Worm (Caenorhabditis elegans) whole organism, L4 larva: ENCODE results near the gene fipr-5.

Experiments used
- D1046.2 ChIP-seq: fragments of 200-800 bp; sonication (Bioruptor generic); IDR thresholded peaks from 2 replicates; pipeline ENCODE4 v1.3.6; 2022; ENCODE audit warnings: missing genetic modification characterization, missing compliant biosample characterization
- R02D3.7 ChIP-seq: fragments of 150-350 bp; sonication (generic microtip); optimal IDR thresholded peaks from 3 replicates; lab custom pipeline; 2014; ENCODE audit warnings: missing biosample characterization, missing genetic modification characterization
- T20F7.1 ChIP-seq: fragments of 200-800 bp; sonication (Bioruptor generic); optimal IDR thresholded peaks from 2 replicates; lab custom pipeline; 2018; ENCODE audit warnings: mild to moderate bottlenecking, missing genetic modification characterization, missing compliant biosample characterization
- T26A8.4 ChIP-seq: fragments of 200-800 bp; sonication (Bioruptor generic); IDR thresholded peaks from 2 replicates; pipeline ENCODE4 v1.3.6; 2022; ENCODE audit warnings: missing genetic modification characterization, missing compliant biosample characterization
- Y48G9A.11 ChIP-seq: fragments of 200-800 bp; sonication (Bioruptor generic); IDR thresholded peaks from 2 replicates; pipeline ENCODE4 v1.3.6; 2022; ENCODE audit warnings: missing genetic modification reagents, missing genetic modification characterization, missing compliant biosample characterization
- Y5F2A.4 ChIP-seq: fragments of 200-800 bp; sonication (Bioruptor generic); optimal IDR thresholded peaks from 2 replicates; lab custom pipeline; 2018; ENCODE audit warnings: mild to moderate bottlenecking, missing genetic modification characterization, missing compliant biosample characterization
- ZK337.2 ChIP-seq: fragments of 200-800 bp; sonication (Bioruptor generic); IDR thresholded peaks from 2 replicates; pipeline ENCODE4 v1.3.6; 2022; ENCODE audit warnings: missing genetic modification reagents, missing genetic modification characterization, missing compliant biosample characterization
- ZK546.5 ChIP-seq, 2 experiments: sonication (generic microtip); optimal IDR thresholded peaks; 2 replicates each; lab custom pipeline; 2017; ENCODE audit warnings: missing biosample characterization in 2 of 2, missing genetic modification characterization in 2 of 2
- aha-1 ChIP-seq: fragments of 150-350 bp; peaks from one replicate; lab custom pipeline; 2014; ENCODE audit warnings: missing biosample characterization, missing genetic modification characterization
- attf-4 ChIP-seq: sonication (generic microtip); optimal IDR thresholded peaks from 3 replicates; lab custom pipeline; 2017; ENCODE audit warnings: missing biosample characterization, missing genetic modification characterization
- ceh-28 ChIP-seq: fragments of 150-350 bp; optimal IDR thresholded peaks from 2 replicates; lab custom pipeline; 2014; ENCODE audit warnings: missing biosample characterization, missing genetic modification reagents, missing genetic modification characterization
- ceh-62 ChIP-seq: sonication (generic microtip); optimal IDR thresholded peaks from 2 replicates; lab custom pipeline; 2017; ENCODE audit warnings: missing biosample characterization, missing genetic modification characterization
- ceh-82 ChIP-seq: sonication (generic microtip); optimal IDR thresholded peaks from 2 replicates; lab custom pipeline; 2017; ENCODE audit warnings: missing biosample characterization, missing genetic modification characterization
- cey-2 ChIP-seq: sonication (generic microtip); optimal IDR thresholded peaks from 3 replicates; lab custom pipeline; 2017; ENCODE audit warnings: missing genetic modification characterization, mild to moderate bottlenecking, missing compliant biosample characterization, antibody characterized with exemption, borderline replicate concordance; ENCODE audit not compliant: insufficient read depth
- dmd-6 ChIP-seq: fragments of 200-800 bp; sonication (Bioruptor generic); IDR thresholded peaks from 2 replicates; pipeline ENCODE4 v1.3.6; 2022; ENCODE audit warnings: missing genetic modification reagents, missing genetic modification characterization, missing compliant biosample characterization
- dmd-9 ChIP-seq: fragments of 200-800 bp; sonication (Bioruptor generic); IDR thresholded peaks from 2 replicates; pipeline ENCODE4 v1.3.6; 2022; ENCODE audit warnings: missing genetic modification reagents, missing genetic modification characterization, missing compliant biosample characterization
- dpl-1 ChIP-seq: fragments of 150-350 bp; optimal IDR thresholded peaks from 2 replicates; lab custom pipeline; 2014; ENCODE audit warnings: missing biosample characterization, missing genetic modification reagents, missing genetic modification characterization
- duxl-1 ChIP-seq: sonication (generic microtip); optimal IDR thresholded peaks from 2 replicates; lab custom pipeline; 2016; ENCODE audit warnings: mild to moderate bottlenecking, missing genetic modification characterization, moderate library complexity, missing compliant biosample characterization; ENCODE audit not compliant: poor library complexity
- dve-1 ChIP-seq: sonication (generic microtip); optimal IDR thresholded peaks from 2 replicates; lab custom pipeline; 2017; ENCODE audit warnings: antibody characterized with exemption, mild to moderate bottlenecking, missing genetic modification characterization, missing compliant biosample characterization; ENCODE audit not compliant: insufficient read depth
- fkh-10 ChIP-seq: fragments of 150-350 bp; optimal IDR thresholded peaks from 2 replicates; lab custom pipeline; 2014; ENCODE audit warnings: missing biosample characterization, missing genetic modification reagents, missing genetic modification characterization
- fos-1 ChIP-seq: fragments of 150-350 bp; optimal IDR thresholded peaks from 2 replicates; lab custom pipeline; 2014; ENCODE audit warnings: missing biosample characterization, missing genetic modification characterization
- gei-8 ChIP-seq: fragments of 200-800 bp; sonication (Bioruptor generic); optimal IDR thresholded peaks from 2 replicates; lab custom pipeline; 2018; ENCODE audit warnings: mild to moderate bottlenecking, missing genetic modification characterization, missing compliant biosample characterization
- hlh-11 ChIP-seq: fragments of 200-800 bp; sonication (Bioruptor generic); optimal IDR thresholded peaks from 2 replicates; lab custom pipeline; 2018; ENCODE audit warnings: mild to moderate bottlenecking, missing genetic modification characterization, missing compliant biosample characterization
- hmg-1.1 ChIP-seq: fragments of 200-800 bp; sonication (Bioruptor generic); IDR thresholded peaks from 2 replicates; pipeline ENCODE4 v1.3.6; 2022; ENCODE audit warnings: missing genetic modification reagents, missing genetic modification characterization, missing compliant biosample characterization
- lim-7 ChIP-seq: fragments of 200-800 bp; sonication (Bioruptor generic); IDR thresholded peaks from 2 replicates; pipeline ENCODE4 v1.3.6; 2022; ENCODE audit warnings: missing genetic modification characterization, missing compliant biosample characterization
- lin-15B ChIP-seq: fragments of 150-350 bp; sonication (generic microtip); optimal IDR thresholded peaks from 3 replicates; lab custom pipeline; 2014; ENCODE audit warnings: missing biosample characterization, missing genetic modification characterization
- lin-38 ChIP-seq: fragments of 200-800 bp; sonication (Bioruptor generic); IDR thresholded peaks from 2 replicates; pipeline ENCODE4 v1.3.6; 2022; ENCODE audit warnings: missing genetic modification reagents, missing genetic modification characterization, missing compliant biosample characterization
- lin-39 ChIP-seq: fragments of 150-350 bp; optimal IDR thresholded peaks from 2 replicates; lab custom pipeline; 2014; ENCODE audit warnings: missing biosample characterization, missing genetic modification reagents, missing genetic modification characterization
- lsy-2 ChIP-seq, 2 experiments: fragments of 150-350 bp in 1 of 2; sonication (generic microtip) in 1 of 2; optimal IDR thresholded peaks; 2 replicates each; lab custom pipeline; 2014 to 2017; ENCODE audit warnings: missing biosample characterization in 2 of 2, missing genetic modification characterization in 2 of 2
- madf-9 ChIP-seq: fragments of 200-800 bp; sonication (Bioruptor generic); conservative IDR thresholded peaks from 2 replicates; pipeline ENCODE4 v1.3.6; 2022; ENCODE audit warnings: missing genetic modification reagents, missing genetic modification characterization, missing compliant biosample characterization
- mdl-1 ChIP-seq, 2 experiments: fragments of 150-350 bp in 1 of 2; sonication (generic microtip) in 1 of 2; optimal IDR thresholded peaks; 2 replicates each; lab custom pipeline; 2014 to 2017; ENCODE audit warnings: missing biosample characterization in 2 of 2, missing genetic modification characterization in 2 of 2
- mep-1 ChIP-seq: fragments of 150-350 bp; sonication (generic microtip); optimal IDR thresholded peaks from 3 replicates; lab custom pipeline; 2014; ENCODE audit warnings: missing biosample characterization, missing genetic modification characterization
- mxl-2 ChIP-seq: fragments of 200-800 bp; sonication (Bioruptor generic); conservative IDR thresholded peaks from 2 replicates; pipeline ENCODE4 v1.3.6; 2022; ENCODE audit warnings: missing genetic modification reagents, missing genetic modification characterization, missing compliant biosample characterization
- mxl-3 ChIP-seq: fragments of 200-800 bp; sonication (Bioruptor generic); optimal IDR thresholded peaks from 2 replicates; lab custom pipeline; 2018; ENCODE audit warnings: mild to moderate bottlenecking, missing genetic modification characterization, missing compliant biosample characterization
- nhr-10 ChIP-seq: fragments of 150-350 bp; optimal IDR thresholded peaks from 2 replicates; lab custom pipeline; 2014; ENCODE audit warnings: missing biosample characterization, missing genetic modification characterization
- nhr-102 ChIP-seq: sonication (generic microtip); optimal IDR thresholded peaks from 2 replicates; lab custom pipeline; 2016; ENCODE audit warnings: mild to moderate bottlenecking, missing genetic modification characterization, moderate library complexity, missing compliant biosample characterization
- nhr-11 ChIP-seq: fragments of 150-350 bp; optimal IDR thresholded peaks from 2 replicates; lab custom pipeline; 2014; ENCODE audit warnings: missing biosample characterization, missing genetic modification characterization
- nhr-28 ChIP-seq: fragments of 150-350 bp; optimal IDR thresholded peaks from 2 replicates; lab custom pipeline; 2014; ENCODE audit warnings: missing biosample characterization, missing genetic modification characterization
- nhr-41 ChIP-seq: fragments of 200-800 bp; sonication (Bioruptor generic); IDR thresholded peaks from 2 replicates; pipeline ENCODE4 v1.3.6; 2022; ENCODE audit warnings: missing genetic modification reagents, missing genetic modification characterization, missing compliant biosample characterization
- nhr-42 ChIP-seq: fragments of 200-800 bp; sonication (Bioruptor generic); IDR thresholded peaks from 2 replicates; pipeline ENCODE4 v1.3.6; 2022; ENCODE audit warnings: missing genetic modification characterization, missing compliant biosample characterization
- nhr-6 ChIP-seq: fragments of 150-350 bp; optimal IDR thresholded peaks from 2 replicates; lab custom pipeline; 2014; ENCODE audit warnings: missing biosample characterization, missing genetic modification characterization
- nhr-77 ChIP-seq: fragments of 150-350 bp; optimal IDR thresholded peaks from 2 replicates; lab custom pipeline; 2014; ENCODE audit warnings: missing biosample characterization, missing genetic modification characterization
- pha-4 ChIP-seq, 2 experiments: fragments of 150-350 bp in 1 of 2; fragments of 200-800 bp in 1 of 2; sonication (Bioruptor generic) in 1 of 2; IDR thresholded peaks in 1 of 2; optimal IDR thresholded peaks in 1 of 2; 2 replicates each; pipeline versions ENCODE4 v1.3.6 to Lab custom; 2014 to 2022; ENCODE audit warnings: missing genetic modification characterization in 2 of 2, missing genetic modification reagents in 2 of 2, missing biosample characterization in 1 of 2, missing compliant biosample characterization in 1 of 2
- php-3 ChIP-seq: fragments of 200-800 bp; sonication (Bioruptor generic); IDR thresholded peaks from 2 replicates; pipeline ENCODE4 v1.3.6; 2022; ENCODE audit warnings: missing genetic modification reagents, missing genetic modification characterization, missing compliant biosample characterization
- pqm-1 ChIP-seq: sonication (generic microtip); optimal IDR thresholded peaks from 2 replicates; lab custom pipeline; 2017; ENCODE audit warnings: missing biosample characterization, missing genetic modification characterization
- set-16 ChIP-seq: fragments of 200-800 bp; sonication (Bioruptor generic); IDR thresholded peaks from 2 replicates; pipeline ENCODE4 v1.3.6; 2022; ENCODE audit warnings: missing genetic modification reagents, missing genetic modification characterization, missing compliant biosample characterization
- skn-1 ChIP-seq: fragments of 150-350 bp; optimal IDR thresholded peaks from 2 replicates; lab custom pipeline; 2014; ENCODE audit warnings: missing biosample characterization, missing genetic modification characterization
- unc-62 ChIP-seq, 3 experiments: fragments of 150-350 bp in 1 of 3; sonication (generic microtip); optimal IDR thresholded peaks in 2 of 3; peaks in 1 of 3; 1 replicate in 1 of 3; 2 replicates in 2 of 3; lab custom pipeline; 2014 to 2017; ENCODE audit warnings: missing biosample characterization in 3 of 3, missing genetic modification characterization in 3 of 3, missing genetic modification reagents in 3 of 3, missing genotype in 1 of 3

Gene fipr-5

ce11 chrV:10201913-10202312 lies 19.3 kb downstream of the fipr-5 start, which contains the start of gene ZK856.7:
Gene ZK856.7, plus strand, starts transcription at chrV:10202098.
- TF ChIP-seq lim-7 (GFP tag; lab: Robert Waterston, UW), result no peak
- peak; percentile 82 for TF ChIP-seq nhr-28 (tag; lab: Kevin White, UChicago)
- TF ChIP-seq mxl-2 (GFP tag; lab: Robert Waterston, UW), result no peak
- TF ChIP-seq dve-1 (tag; lab: Kevin White, UChicago), result peak; percentile 51
- TF ChIP-seq mdl-1 (tag; optimal IDR thresholded peaks at IDR 0.05; lab: Kevin White, UChicago), result peak in 1 of 2 experiments; percentile 18
- no peak for TF ChIP-seq lin-38 (GFP tag; lab: Robert Waterston, UW)
- TF ChIP-seq nhr-102, result no peak
- TF ChIP-seq lin-15B, result no peak
- no peak for TF ChIP-seq Y48G9A.11 (GFP tag; lab: Robert Waterston, UW)
- no peak for TF ChIP-seq ZK337.2 (GFP tag; lab: Robert Waterston, UW)
- TF ChIP-seq ZK546.5 (tag; optimal IDR thresholded peaks at IDR 0.05; lab: Kevin White, UChicago), result no peak
- TF ChIP-seq fkh-10 (GFP tag; lab: Kevin White, UChicago), result no peak
- no peak for TF ChIP-seq duxl-1 (tag; lab: Kevin White, UChicago)
- no peak for TF ChIP-seq mep-1
- TF ChIP-seq nhr-42 (GFP tag; lab: Robert Waterston, UW), result no peak
- no peak for TF ChIP-seq hmg-1.1
- no peak for TF ChIP-seq set-16 (GFP tag; lab: Robert Waterston, UW)
- TF ChIP-seq D1046.2 (GFP tag; lab: Robert Waterston, UW), result no peak
- TF ChIP-seq nhr-41 (GFP tag; lab: Robert Waterston, UW), result no peak
- TF ChIP-seq mxl-3 (GFP tag; lab: Kevin White, UChicago), result no peak
- TF ChIP-seq unc-62 (GFP tag; optimal IDR thresholded peaks at IDR 0.05 in 1 of 2; lab: Kevin White, UChicago), result peak in 1 of 2 experiments; percentile 73
- TF ChIP-seq unc-62 (tag; optimal IDR thresholded peaks at IDR 0.05; lab: Kevin White, UChicago), result no peak
- TF ChIP-seq pqm-1 (tag; lab: Kevin White, UChicago), result no peak
- TF ChIP-seq T20F7.1 (GFP tag; lab: Kevin White, UChicago), result no peak
- TF ChIP-seq ceh-28 (tag; lab: Kevin White, UChicago), result no peak
- no peak for TF ChIP-seq php-3 (GFP tag; lab: Robert Waterston, UW)
- TF ChIP-seq nhr-10 (tag; lab: Kevin White, UChicago), result no peak
- TF ChIP-seq madf-9, result no peak
- TF ChIP-seq fos-1 (tag; lab: Kevin White, UChicago), result no peak
- TF ChIP-seq hlh-11 (tag; lab: Kevin White, UChicago), result no peak
- TF ChIP-seq cey-2 (tag; lab: Kevin White, UChicago), result no peak
- no peak for TF ChIP-seq ceh-82 (tag; lab: Kevin White, UChicago)
- TF ChIP-seq aha-1 (tag; lab: Kevin White, UChicago), result peak; percentile 8
- no peak for TF ChIP-seq gei-8 (GFP tag; lab: Kevin White, UChicago)
- no peak for TF ChIP-seq pha-4 (GFP tag; IDR thresholded peaks at IDR 0.05; lab: Robert Waterston, UW)
- no peak for TF ChIP-seq pha-4 (tag; optimal IDR thresholded peaks at IDR 0.05; lab: Kevin White, UChicago)
- TF ChIP-seq T26A8.4 (GFP tag; lab: Robert Waterston, UW), result no peak
- no peak for TF ChIP-seq lin-39 (tag; lab: Kevin White, UChicago)
- no peak; the same call in 1 of the 2 replicates for TF ChIP-seq dmd-6 (GFP tag; lab: Robert Waterston, UW)
- TF ChIP-seq lsy-2 (tag; optimal IDR thresholded peaks at IDR 0.05; lab: Kevin White, UChicago), result peak in 1 of 2 experiments; percentile 46
- no peak for TF ChIP-seq nhr-6 (tag; lab: Kevin White, UChicago)
- 0 out of 2 replicates have a peak, but pooled peaks have one; percentile 42 for TF ChIP-seq dmd-9 (GFP tag; lab: Robert Waterston, UW)
- no peak for TF ChIP-seq skn-1 (tag; lab: Kevin White, UChicago)
- no peak for TF ChIP-seq Y5F2A.4 (GFP tag; lab: Kevin White, UChicago)
- no peak for TF ChIP-seq dpl-1 (GFP tag; lab: Kevin White, UChicago)
- no peak for TF ChIP-seq nhr-11 (tag; lab: Kevin White, UChicago)
- TF ChIP-seq R02D3.7, result no peak
- TF ChIP-seq attf-4 (tag; lab: Kevin White, UChicago), result no peak
- no peak for TF ChIP-seq nhr-77
- TF ChIP-seq ceh-62 (tag; lab: Kevin White, UChicago), result no peak
